Worm (Caenorhabditis elegans) whole organism, mixed stage, embryonic: ENCODE measurements around the gene hdl-1.

ENCODE experiments used
- M03D4.4 ChIP-seq: sonication (generic microtip); optimal IDR thresholded peaks from 2 replicates; lab custom pipeline; 2017; ENCODE audit warnings: mild to moderate bottlenecking, missing genetic modification characterization, missing compliant biosample characterization
- elt-3 ChIP-seq: fragments of 150-350 bp; optimal IDR thresholded peaks from 2 replicates; lab custom pipeline; 2014; ENCODE audit warnings: missing biosample characterization, missing genetic modification characterization
- lsy-2 ChIP-seq: fragments of 150-350 bp; optimal IDR thresholded peaks from 2 replicates; lab custom pipeline; 2014; ENCODE audit warnings: missing biosample characterization, missing genetic modification characterization
- mep-1 ChIP-seq: fragments of 150-350 bp; optimal IDR thresholded peaks from 2 replicates; lab custom pipeline; 2017; ENCODE audit warnings: missing biosample characterization, missing genetic modification reagents, missing genetic modification characterization, inconsistent platforms
- nhr-76 ChIP-seq: sonication (generic microtip); optimal IDR thresholded peaks from 2 replicates; lab custom pipeline; 2017; ENCODE audit warnings: missing biosample characterization, missing genetic modification characterization
- unc-39 ChIP-seq: fragments of 150-350 bp; optimal IDR thresholded peaks from 2 replicates; lab custom pipeline; 2014; ENCODE audit warnings: missing biosample characterization, missing genetic modification characterization
- unc-62 ChIP-seq: fragments of 150-350 bp; optimal IDR thresholded peaks from 2 replicates; lab custom pipeline; 2014; ENCODE audit warnings: missing biosample characterization, missing genetic modification reagents, missing genetic modification characterization
- ztf-11 ChIP-seq: fragments of 150-350 bp; optimal IDR thresholded peaks from 2 replicates; lab custom pipeline; 2014; ENCODE audit warnings: missing biosample characterization, missing genetic modification characterization

DNA sequence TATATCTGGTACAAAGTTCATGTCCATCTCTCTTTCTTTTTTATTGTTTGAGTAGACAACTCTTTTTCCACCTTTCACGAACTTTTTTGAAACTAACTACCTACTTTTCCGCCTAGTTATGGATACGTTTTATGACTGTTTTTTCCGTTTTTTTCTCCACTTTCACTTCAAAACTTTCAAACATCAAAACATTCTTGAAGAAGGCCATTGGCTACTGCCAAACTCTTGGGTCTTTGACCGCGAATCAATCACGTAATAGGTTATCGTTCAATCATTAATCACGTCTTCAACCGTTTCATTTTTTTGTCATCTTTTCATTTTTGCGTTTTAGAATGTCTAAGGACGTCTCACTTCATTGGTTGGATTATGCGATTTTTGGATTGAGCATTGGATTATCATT is 12.5 kb downstream of the hdl-1 start, which contains the start of gene slc-5A12:
- TF ChIP-seq unc-62 (GFP tag; lab: Kevin White, UChicago) (no peak), ztf-11 (tag; lab: Kevin White, UChicago) (no peak), lsy-2 (tag; lab: Kevin White, UChicago) (no peak), mep-1 (tag; lab: Kevin White, UChicago) (no peak), M03D4.4 (no peak), unc-39 (no peak), elt-3 (no peak), nhr-76 (tag; lab: Kevin White, UChicago) (no peak)
